Worm (Caenorhabditis elegans) whole organism, L1 larva: ENCODE data around the gene F59E11.6.

Source experiments
- C16A3.4 ChIP-seq: fragments of 150-350 bp; optimal IDR thresholded peaks from 2 replicates; lab custom pipeline; 2014; ENCODE audit warnings: missing biosample characterization, missing genetic modification characterization
- Y116A8C.19 ChIP-seq: sonication (generic microtip); optimal IDR thresholded peaks from 2 replicates; lab custom pipeline; 2016; ENCODE audit warnings: missing compliant biosample characterization, missing genetic modification characterization, borderline replicate concordance
- blmp-1 ChIP-seq: fragments of 150-350 bp; optimal IDR thresholded peaks from 2 replicates; lab custom pipeline; 2014; ENCODE audit warnings: missing biosample characterization, missing genetic modification characterization
- ceh-63 ChIP-seq: fragments of 200-800 bp; sonication (Bioruptor generic); optimal IDR thresholded peaks from 2 replicates; lab custom pipeline; 2018; ENCODE audit warnings: mild to moderate bottlenecking, missing genetic modification characterization, missing compliant biosample characterization
- ceh-8 ChIP-seq: fragments of 200-800 bp; sonication (Bioruptor generic); optimal IDR thresholded peaks from 2 replicates; lab custom pipeline; 2018; ENCODE audit warnings: mild to moderate bottlenecking, missing genetic modification characterization, moderate library complexity, missing compliant biosample characterization
- ceh-88 ChIP-seq: fragments of 200-800 bp; sonication (Bioruptor generic); IDR thresholded peaks from 2 replicates; pipeline ENCODE4 v1.3.6; 2022; ENCODE audit warnings: missing genetic modification characterization, missing compliant biosample characterization
- ceh-90 ChIP-seq: sonication (generic microtip); optimal IDR thresholded peaks from 2 replicates; lab custom pipeline; 2016; ENCODE audit warnings: missing genetic modification characterization, missing compliant biosample characterization
- dpl-1 ChIP-seq, 3 experiments: fragments of 150-350 bp in 2 of 3; sonication (generic microtip) in 1 of 3; optimal IDR thresholded peaks; 2 replicates each; lab custom pipeline; 2014 to 2017; ENCODE audit warnings: missing biosample characterization in 3 of 3, missing genetic modification characterization in 3 of 3, missing genetic modification reagents in 3 of 3
- dsc-1 ChIP-seq: sonication (generic microtip); optimal IDR thresholded peaks from 2 replicates; lab custom pipeline; 2016; ENCODE audit warnings: mild to moderate bottlenecking, missing genetic modification characterization, missing compliant biosample characterization
- egl-27 ChIP-seq, 2 experiments: fragments of 150-350 bp in 1 of 2; sonication (generic microtip); optimal IDR thresholded peaks; 3 replicates each; lab custom pipeline; 2017 to 2018; ENCODE audit warnings: missing biosample characterization in 2 of 2, missing genetic modification characterization in 2 of 2, missing genetic modification reagents in 2 of 2
- elt-2 ChIP-seq: sonication (generic microtip); optimal IDR thresholded peaks from 2 replicates; lab custom pipeline; 2016; ENCODE audit warnings: missing genetic modification characterization, mild to moderate bottlenecking, inconsistent platforms, missing compliant biosample characterization, missing genetic modification reagents
- fkh-10 ChIP-seq: sonication (generic microtip); optimal IDR thresholded peaks from 2 replicates; lab custom pipeline; 2017; ENCODE audit warnings: missing biosample characterization, missing genetic modification reagents, missing genetic modification characterization
- fkh-4 ChIP-seq: sonication (generic microtip); optimal IDR thresholded peaks from 2 replicates; lab custom pipeline; 2016; ENCODE audit warnings: missing compliant biosample characterization, missing genetic modification characterization, borderline replicate concordance
- fos-1 ChIP-seq: fragments of 150-350 bp; optimal IDR thresholded peaks from 2 replicates; lab custom pipeline; 2014; ENCODE audit warnings: missing biosample characterization, missing genetic modification characterization
- hlh-17 ChIP-seq: fragments of 200-800 bp; sonication (Bioruptor generic); optimal IDR thresholded peaks from 2 replicates; lab custom pipeline; 2018; ENCODE audit warnings: missing genetic modification characterization, mild to moderate bottlenecking, missing compliant biosample characterization, moderate library complexity, borderline replicate concordance
- hlh-4 ChIP-seq: sonication (generic microtip); optimal IDR thresholded peaks from 2 replicates; lab custom pipeline; 2016; ENCODE audit warnings: mild to moderate bottlenecking, missing genetic modification characterization, missing compliant biosample characterization
- hpl-2 ChIP-seq: fragments of 150-350 bp; optimal IDR thresholded peaks from 2 replicates; lab custom pipeline; 2014; ENCODE audit warnings: missing biosample characterization, missing genetic modification reagents, missing genetic modification characterization
- irx-1 ChIP-seq: sonication (generic microtip); optimal IDR thresholded peaks from 2 replicates; lab custom pipeline; 2016; ENCODE audit warnings: missing genetic modification characterization, missing compliant biosample characterization
- jun-1 ChIP-seq: fragments of 150-350 bp; optimal IDR thresholded peaks from 2 replicates; lab custom pipeline; 2014; ENCODE audit warnings: missing biosample characterization, missing genetic modification reagents, missing genetic modification characterization
- lin-14 ChIP-seq: fragments of 200-800 bp; sonication (Bioruptor generic); optimal IDR thresholded peaks from 2 replicates; lab custom pipeline; 2018; ENCODE audit warnings: mild to moderate bottlenecking, missing genetic modification characterization, moderate library complexity, missing compliant biosample characterization
- lir-3 ChIP-seq: sonication (generic microtip); optimal IDR thresholded peaks from 2 replicates; lab custom pipeline; 2016; ENCODE audit warnings: mild to moderate bottlenecking, missing genetic modification characterization, moderate library complexity, missing compliant biosample characterization; ENCODE audit not compliant: poor library complexity
- mef-2 ChIP-seq: fragments of 150-350 bp; optimal IDR thresholded peaks from 2 replicates; lab custom pipeline; 2014; ENCODE audit warnings: missing biosample characterization, missing genetic modification characterization
- nhr-11 ChIP-seq: fragments of 150-350 bp; optimal IDR thresholded peaks from 2 replicates; lab custom pipeline; 2014; ENCODE audit warnings: missing biosample characterization, missing genetic modification characterization
- nhr-12 ChIP-seq: sonication (generic microtip); optimal IDR thresholded peaks from 2 replicates; lab custom pipeline; 2017; ENCODE audit warnings: missing biosample characterization, missing genetic modification characterization
- nhr-19 ChIP-seq: fragments of 200-800 bp; sonication (Bioruptor generic); conservative IDR thresholded peaks from 2 replicates; pipeline ENCODE4 v1.3.6; 2022; ENCODE audit warnings: missing genetic modification characterization, missing compliant biosample characterization
- nhr-237 ChIP-seq: fragments of 150-350 bp; optimal IDR thresholded peaks from 2 replicates; lab custom pipeline; 2014; ENCODE audit warnings: missing biosample characterization, missing genetic modification characterization
- nhr-47 ChIP-seq: sonication (generic microtip); optimal IDR thresholded peaks from 2 replicates; lab custom pipeline; 2016; ENCODE audit warnings: mild to moderate bottlenecking, missing genetic modification characterization, moderate library complexity, missing compliant biosample characterization
- nhr-71 ChIP-seq: sonication (generic microtip); optimal IDR thresholded peaks from 2 replicates; lab custom pipeline; 2016; ENCODE audit warnings: mild to moderate bottlenecking, missing genetic modification characterization, moderate library complexity, missing compliant biosample characterization
- nhr-77 ChIP-seq: fragments of 150-350 bp; optimal IDR thresholded peaks from 2 replicates; lab custom pipeline; 2014; ENCODE audit warnings: missing biosample characterization, missing genetic modification characterization
- pax-3 ChIP-seq: fragments of 200-800 bp; sonication (Bioruptor generic); optimal IDR thresholded peaks from 2 replicates; lab custom pipeline; 2018; ENCODE audit warnings: mild to moderate bottlenecking, missing genetic modification characterization, moderate library complexity, missing compliant biosample characterization
- pqm-1 ChIP-seq: sonication (generic microtip); optimal IDR thresholded peaks from 3 replicates; lab custom pipeline; 2017; ENCODE audit warnings: missing biosample characterization, missing genetic modification characterization
- snu-23 ChIP-seq: sonication (generic microtip); optimal IDR thresholded peaks from 2 replicates; lab custom pipeline; 2016; ENCODE audit warnings: missing genetic modification characterization, missing compliant biosample characterization
- sptf-1 ChIP-seq: fragments of 150-350 bp; optimal IDR thresholded peaks from 2 replicates; lab custom pipeline; 2014; ENCODE audit warnings: missing biosample characterization, missing genetic modification characterization
- tbx-2 ChIP-seq: sonication (generic microtip); optimal IDR thresholded peaks from 2 replicates; lab custom pipeline; 2016; ENCODE audit warnings: missing genetic modification characterization, missing compliant biosample characterization
- unc-62 ChIP-seq: fragments of 150-350 bp; optimal IDR thresholded peaks from 2 replicates; lab custom pipeline; 2014; ENCODE audit warnings: missing biosample characterization, missing genetic modification reagents, missing genetic modification characterization
- unc-98 ChIP-seq: fragments of 200-800 bp; sonication (Bioruptor generic); IDR thresholded peaks from 2 replicates; pipeline ENCODE4 v1.3.6; 2022; ENCODE audit warnings: missing genetic modification characterization, missing compliant biosample characterization
- vab-15 ChIP-seq: sonication (generic microtip); optimal IDR thresholded peaks from 2 replicates; lab custom pipeline; 2017; ENCODE audit warnings: missing genotype, mild to moderate bottlenecking, missing genetic modification characterization, missing compliant biosample characterization
- ztf-4 ChIP-seq: fragments of 150-350 bp; optimal IDR thresholded peaks from 2 replicates; lab custom pipeline; 2014; ENCODE audit warnings: missing biosample characterization, missing genetic modification characterization

F59E11.6 gene

DNA sequence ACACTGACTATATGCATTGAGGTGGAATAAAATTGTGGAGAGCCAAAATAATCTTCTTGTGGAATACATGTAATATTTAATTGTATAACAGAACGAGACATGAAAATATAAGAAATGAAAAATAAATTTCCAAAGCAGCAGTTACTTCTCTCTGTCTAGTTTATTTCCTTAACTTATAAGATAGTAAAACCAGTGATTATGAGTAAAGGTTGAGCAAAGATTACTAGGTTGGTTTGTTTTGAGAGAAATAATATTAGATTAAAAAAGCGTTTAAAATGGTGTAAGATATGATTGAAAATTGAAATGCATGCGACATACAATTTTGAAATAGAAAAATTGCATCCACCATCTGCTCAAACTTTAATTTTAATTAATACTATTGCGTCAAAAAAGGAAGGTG is 22.2 kb downstream of the F59E11.6 start, which contains the start of gene srh-201:
Gene srh-201, minus strand, starts transcription at position 101 of the 400 bp plus-strand sequence.
- TF ChIP-seq nhr-77 (no peak), nhr-47 (tag; lab: Kevin White, UChicago) (no peak), unc-62 (GFP tag; lab: Kevin White, UChicago) (no peak), Y116A8C.19 (tag; lab: Kevin White, UChicago) (no peak), pax-3 (tag; lab: Kevin White, UChicago) (no peak), vab-15 (no peak), C16A3.4 (tag; lab: Kevin White, UChicago) (no peak), nhr-11 (no peak), lir-3 (no peak), ceh-8 (GFP tag; lab: Kevin White, UChicago) (no peak), irx-1 (tag; lab: Kevin White, UChicago) (no peak), hlh-4 (no peak), nhr-71 (no peak), hlh-17 (GFP tag; lab: Kevin White, UChicago) (no peak), snu-23 (no peak), blmp-1 (tag; lab: Kevin White, UChicago) (no peak), nhr-19 (GFP tag; lab: Robert Waterston, UW) (no peak), lin-14 (no peak)

DNA sequence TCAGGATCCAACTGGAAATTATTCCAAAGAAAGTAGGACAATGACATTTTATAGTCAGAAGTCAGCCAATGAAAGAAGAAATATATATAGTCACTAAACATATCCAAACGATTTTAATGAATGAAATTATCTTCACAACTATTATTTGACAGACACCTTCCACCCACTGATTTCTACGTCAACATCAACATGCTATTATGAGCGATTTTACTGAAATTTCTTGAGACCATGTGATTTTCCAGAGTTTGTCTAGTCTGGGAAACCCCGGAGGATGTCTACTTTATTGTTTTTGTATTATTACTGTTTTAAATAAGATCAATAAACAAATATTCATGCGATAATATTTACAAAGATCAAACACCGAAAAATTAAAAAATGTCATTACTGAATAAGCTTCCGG is 24.0 kb downstream of the F59E11.6 start, which contains the start of gene srt-18:
Gene srt-18, minus strand, starts transcription at position 101 of the 400 bp plus-strand sequence.
- no peak for TF ChIP-seq fkh-4 (tag; lab: Kevin White, UChicago)
- TF ChIP-seq hpl-2 (GFP tag; lab: Kevin White, UChicago): no peak
- TF ChIP-seq dsc-1 (tag; lab: Kevin White, UChicago): no peak
- TF ChIP-seq ceh-63: no peak
- TF ChIP-seq pqm-1: no peak

DNA sequence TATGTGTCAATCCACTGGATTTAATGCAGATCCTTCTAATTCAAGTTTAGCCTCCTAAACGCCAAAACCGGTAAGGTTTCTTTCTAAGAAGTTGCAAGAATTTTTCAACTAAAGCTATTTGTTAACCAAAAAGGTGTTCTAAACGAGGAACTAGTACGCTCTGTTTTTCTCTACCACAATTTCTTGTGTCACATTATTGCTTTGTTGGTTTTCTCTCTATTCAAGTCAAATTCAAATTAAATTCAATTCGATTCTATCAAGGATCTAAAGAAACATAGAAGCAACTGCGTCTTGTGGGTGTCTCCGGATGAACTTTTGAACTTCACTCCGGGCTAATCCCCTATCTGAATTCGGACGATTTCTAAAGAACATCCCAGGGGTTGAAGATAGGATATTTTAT is 24.9 kb downstream of the F59E11.6 start, which contains the start of gene oac-40:
Gene oac-40, plus strand, starts transcription at position 301 of the 400 bp plus-strand sequence.
- no peak for TF ChIP-seq dpl-1 (GFP tag; optimal IDR thresholded peaks at IDR 0.05; lab: Kevin White, UChicago)
- TF ChIP-seq ceh-90 (tag; lab: Kevin White, UChicago): no peak
- no peak for TF ChIP-seq lir-3
- no peak for TF ChIP-seq ceh-88 (GFP tag; lab: Robert Waterston, UW)
- no peak for TF ChIP-seq tbx-2 (tag; lab: Kevin White, UChicago)
- no peak for TF ChIP-seq snu-23
- no peak for TF ChIP-seq pax-3 (tag; lab: Kevin White, UChicago)
- TF ChIP-seq fkh-10 (GFP tag; lab: Kevin White, UChicago): no peak
- TF ChIP-seq nhr-11: no peak
- TF ChIP-seq fos-1 (tag; lab: Kevin White, UChicago): no peak
- no peak for TF ChIP-seq nhr-12 (tag; lab: Kevin White, UChicago)
- no peak for TF ChIP-seq blmp-1 (tag; lab: Kevin White, UChicago)
- TF ChIP-seq mef-2 (tag; lab: Kevin White, UChicago): no peak
- no peak for TF ChIP-seq ztf-4
- no peak for TF ChIP-seq egl-27 (tag; optimal IDR thresholded peaks at IDR 0.05; lab: Kevin White, UChicago)
- no peak for TF ChIP-seq nhr-237
- TF ChIP-seq sptf-1 (tag; lab: Kevin White, UChicago): no peak
- no peak for TF ChIP-seq jun-1 (tag; lab: Kevin White, UChicago)

DNA sequence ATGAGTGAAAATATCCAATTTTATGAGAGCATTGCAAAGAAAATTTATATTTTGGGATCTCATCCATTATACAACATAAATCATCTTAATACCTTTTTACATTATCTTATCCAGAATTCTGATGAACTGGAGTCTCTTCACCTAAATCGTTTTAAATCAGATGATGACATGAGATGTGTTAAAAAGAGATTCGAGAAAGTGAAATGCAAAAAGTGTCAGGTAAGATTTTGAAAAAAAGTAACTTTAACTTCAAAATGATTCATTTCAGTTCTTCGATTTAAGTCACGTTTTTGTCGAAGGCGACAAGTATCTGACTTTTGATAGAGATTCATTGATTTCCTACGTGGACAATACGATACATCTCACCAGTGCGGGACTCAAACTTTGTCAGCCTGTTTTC is 27.3 kb downstream of the F59E11.6 start:
- TF ChIP-seq elt-2 (tag; lab: Kevin White, UChicago): no peak
- no peak for TF ChIP-seq unc-98
